Fruit fly (Drosophila melanogaster): ENCODE results near the gene Cdc16.

The Cdc16 gene

DNA sequence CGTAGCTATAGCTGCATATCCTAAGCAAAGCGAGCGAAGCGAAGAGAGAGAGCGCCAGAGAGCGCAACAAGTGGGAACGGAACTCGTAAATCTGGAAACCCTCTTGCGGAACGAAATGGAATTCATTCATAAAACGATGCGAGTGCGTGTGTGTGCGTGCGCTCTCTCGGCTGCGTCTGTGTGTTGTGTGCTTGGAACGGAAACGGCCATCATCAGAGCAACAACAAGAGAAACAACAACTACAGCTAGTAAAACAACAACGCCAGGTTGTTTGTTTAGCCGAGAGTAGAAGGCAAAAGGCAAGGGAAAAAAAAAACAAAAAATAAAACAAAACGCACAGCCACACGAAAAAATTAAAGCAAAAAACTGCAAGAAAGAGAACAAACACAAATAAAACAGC lies 33.3 kb downstream of the Cdc16 start (continued):
- TF ChIP-seq Ets21C (GFP tag; optimal IDR thresholded peaks at IDR 0.05) (no peak), CG6792 (GFP tag; optimal IDR thresholded peaks at IDR 0.05) (peak; percentile 47), CG3032 (tag; optimal IDR thresholded peaks at IDR 0.05) (peak; percentile 38), Ets96B (tag; optimal IDR thresholded peaks at IDR 0.05) (peak; percentile 54), vri (GFP tag; optimal IDR thresholded peaks at IDR 0.05) (peak; percentile 9), CG4318 (GFP tag; optimal IDR thresholded peaks at IDR 0.05) (no peak), Sox102F (GFP tag; optimal IDR thresholded peaks at IDR 0.05) (peak; percentile 34), CG34406 (GFP tag; optimal IDR thresholded peaks at IDR 0.05) (peak; percentile 23), CG10669 (GFP tag; optimal IDR thresholded peaks at IDR 0.05) (peak; percentile 56), Sox14 (GFP tag; optimal IDR thresholded peaks at IDR 0.05) (no peak), Hr38 (GFP tag; optimal IDR thresholded peaks at IDR 0.05) (no peak), CG10631 (GFP tag; optimal IDR thresholded peaks at IDR 0.05) (no peak), fd85E (GFP tag; optimal IDR thresholded peaks at IDR 0.05) (peak; percentile 19), pdm3 (GFP tag; optimal IDR thresholded peaks at IDR 0.05) (peak; percentile 24), CG1621 (tag; optimal IDR thresholded peaks at IDR 0.05) (peak; percentile 38), cyc (GFP tag; optimal IDR thresholded peaks at IDR 0.05) (no peak), Eip75B (GFP tag; optimal IDR thresholded peaks at IDR 0.05) (peak; percentile 13), CG11294 (GFP tag; IDR thresholded peaks at IDR 0.05) (no peak)

dm6 chr3R:23315221-23315620 lies 34.2 kb downstream of the Cdc16 start:
- peak; percentile 65 for TF ChIP-seq fkh (GFP tag; optimal IDR thresholded peaks at IDR 0.05)
- no peak for TF ChIP-seq vri (GFP tag; optimal IDR thresholded peaks at IDR 0.05)

dm6 chr3R:23315630-23316029 lies 34.6 kb downstream of the Cdc16 start:
- no peak for TF ChIP-seq cyc (GFP tag; optimal IDR thresholded peaks at IDR 0.05)
- no peak for TF ChIP-seq Ets96B (tag; optimal IDR thresholded peaks at IDR 0.05)
- TF ChIP-seq salr (GFP tag; optimal IDR thresholded peaks at IDR 0.05) = no peak
- TF ChIP-seq CG32006 (GFP tag; optimal IDR thresholded peaks at IDR 0.05) = peak; percentile 35
- TF ChIP-seq vri (GFP tag; optimal IDR thresholded peaks at IDR 0.05) = no peak
- TF ChIP-seq fd85E (GFP tag; optimal IDR thresholded peaks at IDR 0.05) = no peak
- TF ChIP-seq ss (GFP tag; optimal IDR thresholded peaks at IDR 0.05) = no peak
- peak; percentile 6 for TF ChIP-seq CG10669 (GFP tag; optimal IDR thresholded peaks at IDR 0.05)
- TF ChIP-seq svp (GFP tag) = no peak
- TF ChIP-seq CG15336 (GFP tag; IDR thresholded peaks at IDR 0.05) = peak; percentile 30; the same call in 1 of the 2 replicates
- no peak for TF ChIP-seq Eip75B (GFP tag; optimal IDR thresholded peaks at IDR 0.05)
- peak; percentile 4 for TF ChIP-seq CG3919 (GFP tag; optimal IDR thresholded peaks at IDR 0.05)
- peak; percentile 27 for TF ChIP-seq CG10631 (GFP tag; optimal IDR thresholded peaks at IDR 0.05)
- TF ChIP-seq Eip78C (GFP tag) = peak; percentile 64

DNA sequence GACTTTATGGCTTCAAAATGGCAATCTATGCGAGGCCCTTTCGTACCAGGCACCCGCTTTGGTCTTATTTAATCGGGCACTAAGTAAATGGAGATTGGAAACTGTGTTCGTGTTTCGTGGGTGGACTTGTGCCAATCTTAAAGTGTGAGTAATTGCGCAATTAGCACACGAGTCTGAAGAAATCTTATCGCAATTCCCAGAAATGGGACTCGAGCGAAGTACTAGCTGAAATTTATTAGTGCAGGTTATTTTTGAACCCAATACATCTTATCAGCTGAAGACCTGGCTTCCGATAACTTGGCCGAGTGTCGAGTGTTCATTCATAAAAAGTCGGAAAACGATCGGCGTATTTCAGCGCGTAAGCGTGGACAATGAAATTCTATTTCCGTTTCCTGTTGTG lies 35.9 kb downstream of the Cdc16 start:
- TF ChIP-seq esn (GFP tag; optimal IDR thresholded peaks at IDR 0.05) (no peak), vri (GFP tag; optimal IDR thresholded peaks at IDR 0.05) (peak; percentile 92), Lpt (GFP tag; optimal IDR thresholded peaks at IDR 0.05) (no peak)

- TF ChIP-seq ss (GFP tag; optimal IDR thresholded peaks at IDR 0.05) (peak; percentile 74 to 76), OdsH (GFP tag; optimal IDR thresholded peaks at IDR 0.05) (no peak), Met (GFP tag; optimal IDR thresholded peaks at IDR 0.05) (peak; percentile 2), CG32006 (GFP tag; optimal IDR thresholded peaks at IDR 0.05) (no peak), Eip78C (GFP tag) (peak; percentile 76), CG3919 (GFP tag; optimal IDR thresholded peaks at IDR 0.05) (peak; percentile 22), net (GFP tag; optimal IDR thresholded peaks at IDR 0.05) (peak; percentile 19), CG10669 (GFP tag; optimal IDR thresholded peaks at IDR 0.05) (no peak), CG6792 (GFP tag; optimal IDR thresholded peaks at IDR 0.05) (peak; percentile 23), achi (GFP tag; optimal IDR thresholded peaks at IDR 0.05) (no peak), CG8319 (GFP tag; optimal IDR thresholded peaks at IDR 0.05) (no peak), CG7368 (GFP tag; optimal IDR thresholded peaks at IDR 0.05) (no peak), spab (GFP tag; optimal IDR thresholded peaks at IDR 0.05) (peak; percentile 40), CG11294 (GFP tag; IDR thresholded peaks at IDR 0.05) (no peak), svp (GFP tag) (no peak), Blimp-1 (GFP tag; optimal IDR thresholded peaks at IDR 0.05) (no peak), Sox14 (GFP tag; optimal IDR thresholded peaks at IDR 0.05) (no peak), CG4318 (GFP tag; optimal IDR thresholded peaks at IDR 0.05) (no peak), salr (GFP tag; optimal IDR thresholded peaks at IDR 0.05) (no peak), eg (GFP tag; IDR thresholded peaks at IDR 0.05) (no peak), CG15336 (GFP tag; IDR thresholded peaks at IDR 0.05) (0 out of 2 replicates have a peak, but pooled peaks have one; percentile 35), fd85E (GFP tag; optimal IDR thresholded peaks at IDR 0.05) (no peak), Lpt (GFP tag; optimal IDR thresholded peaks at IDR 0.05) (peak; percentile 20), CG16779 (tag; optimal IDR thresholded peaks at IDR 0.05) (no peak), Hr4 (GFP tag; optimal IDR thresholded peaks at IDR 0.05) (no peak), Gug (GFP tag; IDR thresholded peaks at IDR 0.05) (no peak), Eip75B (GFP tag; optimal IDR thresholded peaks at IDR 0.05) (peak; percentile 25), pdm3 (GFP tag; optimal IDR thresholded peaks at IDR 0.05) (peak; percentile 18), CG3032 (tag; optimal IDR thresholded peaks at IDR 0.05) (peak; percentile 19), CG6276 (GFP tag; optimal IDR thresholded peaks at IDR 0.05) (peak; percentile 6)
These were observed 37.9 kb downstream of the Cdc16 start for dm6 chr3R:23318928-23319327.

Measured in whole organism, prepupa.